Fruit fly (Drosophila melanogaster) whole organism, embryonic: Measurements from ENCODE around the gene Lst8.
A peak's percentile ranks its signal among the peaks of the same experiment; 100 is the strongest.

ENCODE experiments used
- Atf-2 ChIP-seq: fragments of 200-800 bp; sonication (Bioruptor generic); optimal IDR thresholded peaks from 2 replicates; lab custom pipeline; 2016; ENCODE audit warnings: missing biosample characterization, missing genetic modification characterization
- Blimp-1 ChIP-seq: fragments of 200-800 bp; sonication (Bioruptor generic); optimal IDR thresholded peaks from 3 replicates; lab custom pipeline; 2018; ENCODE audit warnings: missing biosample characterization, missing genetic modification characterization, mild to moderate bottlenecking, moderate library complexity, missing genetic modification reagents
- Bteb2 ChIP-seq: fragments of 200-800 bp; sonication (Bioruptor generic); optimal IDR thresholded peaks from 2 replicates; lab custom pipeline; 2016; ENCODE audit warnings: missing biosample characterization, missing genetic modification characterization
- CG10366 ChIP-seq: fragments of 200-800 bp; sonication (Bioruptor generic); IDR thresholded peaks from 2 replicates; pipeline ENCODE4 v1.3.6; 2022; ENCODE audit warnings: missing biosample characterization, missing genetic modification characterization
- CG11093 ChIP-seq: fragments of 200-800 bp; sonication (Bioruptor generic); IDR thresholded peaks from 3 replicates; pipeline ENCODE4 v1.3.6; 2022; ENCODE audit warnings: missing biosample characterization, missing genetic modification characterization
- CG12391 ChIP-seq: fragments of 200-800 bp; sonication (Bioruptor generic); optimal IDR thresholded peaks from 3 replicates; lab custom pipeline; 2018; ENCODE audit warnings: missing biosample characterization, mild to moderate bottlenecking, missing genetic modification characterization, moderate library complexity
- CG13123 ChIP-seq: fragments of 200-800 bp; sonication (Bioruptor generic); optimal IDR thresholded peaks from 2 replicates; lab custom pipeline; 2016; ENCODE audit warnings: missing biosample characterization, missing genetic modification characterization
- CG13624 ChIP-seq: fragments of 200-800 bp; sonication (Bioruptor generic); optimal IDR thresholded peaks from 2 replicates; lab custom pipeline; 2016; ENCODE audit warnings: missing biosample characterization, missing genetic modification characterization
- CG14014 ChIP-seq: fragments of 200-800 bp; sonication (Bioruptor generic); IDR thresholded peaks from 2 replicates; pipeline ENCODE4 v1.3.6; 2022; ENCODE audit warnings: missing biosample characterization, missing genetic modification characterization
- CG15011 ChIP-seq: fragments of 200-800 bp; sonication (Bioruptor generic); optimal IDR thresholded peaks from 3 replicates; lab custom pipeline; 2018; ENCODE audit warnings: missing biosample characterization, mild to moderate bottlenecking, missing genetic modification characterization
- CG15601 ChIP-seq: fragments of 200-800 bp; sonication (Bioruptor generic); optimal IDR thresholded peaks from 3 replicates; lab custom pipeline; 2019; ENCODE audit warnings: missing biosample characterization, mild to moderate bottlenecking, missing genetic modification characterization, moderate library complexity
- CG16813 ChIP-seq: fragments of 200-800 bp; sonication (Bioruptor generic); IDR thresholded peaks from 3 replicates; pipeline ENCODE4 v1.3.6; 2022; ENCODE audit warnings: missing biosample characterization, missing genetic modification characterization; ENCODE audit not compliant: partially characterized antibody
- CG17359 ChIP-seq: fragments of 200-800 bp; sonication (Bioruptor generic); optimal IDR thresholded peaks from 3 replicates; lab custom pipeline; 2018; ENCODE audit warnings: missing biosample characterization, mild to moderate bottlenecking, missing genetic modification characterization, moderate library complexity
- CG17361 ChIP-seq: fragments of 200-800 bp; sonication (Bioruptor generic); IDR thresholded peaks from 3 replicates; pipeline ENCODE4 v1.3.6; 2022; ENCODE audit warnings: missing biosample characterization, missing genetic modification characterization
- CG17829 ChIP-seq: fragments of 200-800 bp; optimal IDR thresholded peaks from 2 replicates; lab custom pipeline; 2019; ENCODE audit warnings: missing biosample characterization, mild to moderate bottlenecking, missing genetic modification characterization, moderate library complexity
- CG30403 ChIP-seq: fragments of 200-800 bp; sonication (Bioruptor generic); optimal IDR thresholded peaks from 3 replicates; lab custom pipeline; 2016; ENCODE audit warnings: missing biosample characterization, missing genetic modification characterization
- CG31441 ChIP-seq: fragments of 200-800 bp; sonication (Bioruptor generic); IDR thresholded peaks from 2 replicates; pipeline ENCODE4 v1.3.6; 2022; ENCODE audit warnings: missing biosample characterization, missing genetic modification characterization
- CG4424 ChIP-seq: fragments of 200-800 bp; sonication (Bioruptor generic); optimal IDR thresholded peaks from 3 replicates; lab custom pipeline; 2016; ENCODE audit warnings: missing biosample characterization, missing genetic modification characterization
- CG7372 ChIP-seq: fragments of 200-800 bp; sonication (Bioruptor generic); IDR thresholded peaks from 2 replicates; pipeline ENCODE4 v1.3.6; 2022; ENCODE audit warnings: missing biosample characterization, missing genetic modification characterization
- CG9727 ChIP-seq: fragments of 200-800 bp; sonication (Bioruptor generic); optimal IDR thresholded peaks from 3 replicates; lab custom pipeline; 2017; ENCODE audit warnings: missing biosample characterization, mild to moderate bottlenecking, missing genetic modification characterization
- CHES-1-like ChIP-seq: fragments of 200-800 bp; sonication (Bioruptor generic); optimal IDR thresholded peaks from 2 replicates; lab custom pipeline; 2016; ENCODE audit warnings: missing biosample characterization, missing genetic modification characterization
- CoRest ChIP-seq: fragments of 200-800 bp; sonication (Bioruptor generic); optimal IDR thresholded peaks from 3 replicates; lab custom pipeline; 2018; ENCODE audit warnings: missing biosample characterization, mild to moderate bottlenecking, missing genetic modification characterization, moderate library complexity
- HLHmδ ChIP-seq: fragments of 200-800 bp; sonication (Bioruptor generic); optimal IDR thresholded peaks from 2 replicates; lab custom pipeline; 2018; ENCODE audit warnings: missing biosample characterization, mild to moderate bottlenecking, missing genetic modification characterization, moderate library complexity
- Hsf ChIP-seq: fragments of 200-800 bp; sonication (Bioruptor generic); optimal IDR thresholded peaks from 3 replicates; lab custom pipeline; 2016; ENCODE audit warnings: missing biosample characterization, missing genetic modification characterization
- PHDP ChIP-seq: fragments of 200-800 bp; sonication (Bioruptor generic); optimal IDR thresholded peaks from 3 replicates; lab custom pipeline; 2018; ENCODE audit warnings: missing biosample characterization, mild to moderate bottlenecking, missing genetic modification characterization, moderate library complexity
- Pdp1 ChIP-seq, 2 experiments: fragments of 200-800 bp; sonication (Bioruptor generic); optimal IDR thresholded peaks; 3 replicates each; lab custom pipeline; 2016; ENCODE audit warnings: missing biosample characterization in 2 of 2, missing genetic modification characterization in 2 of 2, mild to moderate bottlenecking in 1 of 2, moderate library complexity in 1 of 2
- Vsx1 ChIP-seq: fragments of 200-800 bp; sonication (Bioruptor generic); optimal IDR thresholded peaks from 2 replicates; lab custom pipeline; 2017; ENCODE audit warnings: missing biosample characterization, mild to moderate bottlenecking, missing genetic modification characterization, missing genetic modification reagents
- aop ChIP-seq: fragments of 200-800 bp; sonication (Bioruptor generic); IDR thresholded peaks from 2 replicates; pipeline ENCODE4 v1.3.6; 2022; ENCODE audit warnings: missing biosample characterization, missing genetic modification characterization
- az2 ChIP-seq: fragments of 200-800 bp; sonication (Bioruptor generic); optimal IDR thresholded peaks from 3 replicates; lab custom pipeline; 2016; ENCODE audit warnings: missing biosample characterization, missing genetic modification characterization
- chif ChIP-seq, 2 experiments: fragments of 200-800 bp; sonication (Bioruptor generic); optimal IDR thresholded peaks; 3 replicates each; lab custom pipeline; 2016; ENCODE audit warnings: missing biosample characterization in 2 of 2, missing genetic modification characterization in 2 of 2
- corto ChIP-seq: fragments of 200-800 bp; sonication (Bioruptor generic); optimal IDR thresholded peaks from 2 replicates; lab custom pipeline; 2016; ENCODE audit warnings: missing biosample characterization, mild to moderate bottlenecking, missing genetic modification characterization, moderate library complexity
- croc ChIP-seq: fragments of 200-800 bp; sonication (Bioruptor generic); conservative IDR thresholded peaks from 3 replicates; pipeline ENCODE4 v1.3.6; 2022; ENCODE audit warnings: missing biosample characterization, missing genetic modification characterization
- crp ChIP-seq, 2 experiments: fragments of 200-800 bp; sonication (Bioruptor generic); optimal IDR thresholded peaks; 2 replicates in 1 of 2; 3 replicates in 1 of 2; lab custom pipeline; 2017; ENCODE audit warnings: missing biosample characterization in 2 of 2, missing genetic modification characterization in 2 of 2, mild to moderate bottlenecking in 1 of 2, moderate library complexity in 1 of 2
- cwo ChIP-seq: fragments of 200-800 bp; sonication (Bioruptor generic); optimal IDR thresholded peaks from 3 replicates; lab custom pipeline; 2017; ENCODE audit warnings: missing biosample characterization, missing genetic modification characterization, mild to moderate bottlenecking, moderate library complexity, missing genetic modification reagents
- danr ChIP-seq: fragments of 200-800 bp; sonication (Bioruptor generic); IDR thresholded peaks from 2 replicates; pipeline ENCODE4 v1.3.6; 2022; ENCODE audit warnings: missing biosample characterization, missing genetic modification characterization
- dysf ChIP-seq: fragments of 200-800 bp; sonication (Bioruptor generic); IDR thresholded peaks from 3 replicates; pipeline ENCODE4 v1.3.6; 2022; ENCODE audit warnings: missing biosample characterization, missing genetic modification characterization
- en ChIP-seq: fragments of 200-800 bp; sonication (Bioruptor generic); optimal IDR thresholded peaks from 2 replicates; lab custom pipeline; 2016; ENCODE audit warnings: missing biosample characterization, missing genetic modification characterization
- ewg ChIP-seq: fragments of 200-800 bp; sonication (Bioruptor generic); optimal IDR thresholded peaks from 3 replicates; lab custom pipeline; 2017; ENCODE audit warnings: mild to moderate bottlenecking, missing biosample characterization, missing genetic modification reagents, missing genetic modification characterization
- gcm ChIP-seq: fragments of 200-800 bp; sonication (Bioruptor generic); optimal IDR thresholded peaks from 2 replicates; lab custom pipeline; 2019; ENCODE audit warnings: missing biosample characterization, mild to moderate bottlenecking, missing genetic modification characterization, moderate library complexity
- gt ChIP-seq: fragments of 200-800 bp; sonication (Bioruptor generic); IDR thresholded peaks from 2 replicates; pipeline ENCODE4 v1.3.6; 2022; ENCODE audit warnings: missing biosample characterization, missing genetic modification characterization
- hth ChIP-seq: fragments of >200 bp; optimal IDR thresholded peaks from 2 replicates; lab custom pipeline; 2017; ENCODE audit warnings: inconsistent platforms
- lbe ChIP-seq: fragments of 200-800 bp; sonication (Bioruptor generic); optimal IDR thresholded peaks from 2 replicates; lab custom pipeline; 2016; ENCODE audit warnings: missing biosample characterization, mild to moderate bottlenecking, missing genetic modification characterization
- lov ChIP-seq, 2 experiments: fragments of 200-800 bp in 1 of 2; fragments of >200 bp in 1 of 2; sonication (Bioruptor generic) in 1 of 2; IDR thresholded peaks in 1 of 2; optimal IDR thresholded peaks in 1 of 2; 2 replicates in 1 of 2; 3 replicates in 1 of 2; pipeline versions ENCODE4 v1.3.6 to Lab custom; 2017 to 2022; ENCODE audit warnings: missing biosample characterization in 1 of 2, missing genetic modification characterization in 1 of 2
- mirr ChIP-seq: fragments of 200-800 bp; sonication (Bioruptor generic); optimal IDR thresholded peaks from 3 replicates; lab custom pipeline; 2018; ENCODE audit warnings: missing biosample characterization, mild to moderate bottlenecking, missing genetic modification characterization
- nom ChIP-seq: fragments of 200-800 bp; sonication (Bioruptor generic); optimal IDR thresholded peaks from 2 replicates; lab custom pipeline; 2017; ENCODE audit warnings: missing biosample characterization, missing genetic modification characterization, mild to moderate bottlenecking, moderate library complexity, missing genetic modification reagents
- onecut ChIP-seq: fragments of 200-800 bp; sonication (Bioruptor generic); IDR thresholded peaks from 2 replicates; pipeline ENCODE4 v1.3.6; 2022; ENCODE audit warnings: missing biosample characterization, missing genetic modification characterization
- phol ChIP-seq: fragments of 200-800 bp; sonication (Bioruptor generic); optimal IDR thresholded peaks from 3 replicates; lab custom pipeline; 2018; ENCODE audit warnings: missing biosample characterization, mild to moderate bottlenecking, missing genetic modification characterization, moderate library complexity
- pum ChIP-seq: fragments of 200-800 bp; sonication (Bioruptor generic); optimal IDR thresholded peaks from 2 replicates; lab custom pipeline; 2016; ENCODE audit warnings: missing biosample characterization, missing genetic modification characterization
- scrt ChIP-seq: fragments of 200-800 bp; sonication (Bioruptor generic); optimal IDR thresholded peaks from 2 replicates; lab custom pipeline; 2018; ENCODE audit warnings: missing biosample characterization, mild to moderate bottlenecking, missing genetic modification characterization, moderate library complexity
- vvl ChIP-seq: fragments of 200-800 bp; sonication (Bioruptor generic); IDR thresholded peaks from 2 replicates; pipeline ENCODE4 v1.3.6; 2022; ENCODE audit warnings: missing biosample characterization, missing genetic modification characterization

Gene Lst8

dm6 chrX:9615471-9615870 lies 9.7 kb upstream of the Lst8 start (continued):
- TF ChIP-seq Pdp1 (GFP tag; optimal IDR thresholded peaks at IDR 0.05; lab: Kevin White, UChicago), result peak in 1 of 2 experiments; percentile 16
- TF ChIP-seq CG13123, result no peak
- TF ChIP-seq HLHmδ (GFP tag; lab: Kevin White, UChicago), result no peak
- TF ChIP-seq mirr (GFP tag; lab: Kevin White, UChicago), result no peak
- no peak for TF ChIP-seq hth (lab: Kevin White, UChicago)
- peak; percentile 38 for TF ChIP-seq CG31441 (GFP tag; lab: Robert Waterston, UW)
- TF ChIP-seq CG14014 (GFP tag; lab: Robert Waterston, UW), result no peak
- TF ChIP-seq Atf-2 (GFP tag; lab: Kevin White, UChicago), result peak; percentile 1
- TF ChIP-seq PHDP (tag; lab: Kevin White, UChicago), result no peak
- no peak for TF ChIP-seq CHES-1-like
- TF ChIP-seq nom (GFP tag; lab: Kevin White, UChicago), result no peak
- no peak for TF ChIP-seq CG10366 (GFP tag; lab: Robert Waterston, UW)
- TF ChIP-seq CG15601 (tag; lab: Kevin White, UChicago), result peak; percentile 11
- peak; percentile 17 for TF ChIP-seq Hsf
- no peak for TF ChIP-seq scrt (GFP tag; lab: Kevin White, UChicago)
- TF ChIP-seq crp (GFP tag; optimal IDR thresholded peaks at IDR 0.05; lab: Kevin White, UChicago), result peak in 1 of 2 experiments; percentile 28
- TF ChIP-seq aop (GFP tag; lab: Robert Waterston, UW), result no peak
- TF ChIP-seq gt (GFP tag; lab: Robert Waterston, UW), result no peak
- peak; percentile 39 for TF ChIP-seq CG12391 (tag; lab: Kevin White, UChicago)
- peak; percentile 61 for TF ChIP-seq phol (tag; lab: Kevin White, UChicago)
- TF ChIP-seq Blimp-1 (GFP tag; lab: Kevin White, UChicago), result no peak
- no peak for TF ChIP-seq CG13624 (GFP tag; lab: Kevin White, UChicago)
- peak in 1 of 2 experiments; percentile 1 for TF ChIP-seq chif (GFP tag; optimal IDR thresholded peaks at IDR 0.05; lab: Kevin White, UChicago)
- no peak for TF ChIP-seq CG15011 (GFP tag; lab: Kevin White, UChicago)
- no peak for TF ChIP-seq corto (GFP tag; lab: Kevin White, UChicago)
- TF ChIP-seq vvl (GFP tag; lab: Robert Waterston, UW), result no peak
- TF ChIP-seq CG16813 (GFP tag; lab: Robert Waterston, UW), result no peak
- no peak for TF ChIP-seq Bteb2 (GFP tag; lab: Kevin White, UChicago)
- TF ChIP-seq CG17829, result peak; percentile 37
- no peak for TF ChIP-seq dysf
- no peak for TF ChIP-seq CG7372 (GFP tag; lab: Robert Waterston, UW)
- peak; percentile 32 for TF ChIP-seq CG17359 (tag; lab: Kevin White, UChicago)
- TF ChIP-seq croc (GFP tag; lab: Robert Waterston, UW), result no peak
- no peak for TF ChIP-seq lbe
- peak; percentile 23 for TF ChIP-seq pum (GFP tag; lab: Kevin White, UChicago)
- no peak for TF ChIP-seq en (GFP tag; lab: Kevin White, UChicago)
- TF ChIP-seq CG17361 (GFP tag; lab: Robert Waterston, UW), result peak; percentile 70; the same call in 2 of the 3 replicates
- TF ChIP-seq ewg (GFP tag; lab: Kevin White, UChicago), result peak; percentile 6
- no peak for TF ChIP-seq CG11093 (GFP tag; lab: Robert Waterston, UW)
- TF ChIP-seq az2 (GFP tag; lab: Kevin White, UChicago), result peak; percentile 25
- TF ChIP-seq CoRest (tag; lab: Kevin White, UChicago), result peak; percentile 1
- TF ChIP-seq Vsx1 (GFP tag; lab: Kevin White, UChicago), result no peak
- TF ChIP-seq gcm (GFP tag; lab: Kevin White, UChicago), result peak; percentile 19
- no peak for TF ChIP-seq lov (optimal IDR thresholded peaks at IDR 0.05; lab: Kevin White, UChicago)
- no peak for TF ChIP-seq lov (GFP tag; IDR thresholded peaks at IDR 0.05; lab: Robert Waterston, UW)
- TF ChIP-seq danr (GFP tag; lab: Robert Waterston, UW), result 0 out of 2 replicates have a peak, but pooled peaks have one; percentile 17
- peak; percentile 29 for TF ChIP-seq CG4424
- no peak for TF ChIP-seq onecut (GFP tag; lab: Robert Waterston, UW)
- peak; percentile 49 for TF ChIP-seq CG9727 (GFP tag; lab: Kevin White, UChicago)
- peak; percentile 36 for TF ChIP-seq CG30403 (GFP tag; lab: Kevin White, UChicago)
- TF ChIP-seq cwo (GFP tag; lab: Kevin White, UChicago), result no peak
